Worm (Caenorhabditis elegans): Measurements from ENCODE around the gene cpt-5.

DNA sequence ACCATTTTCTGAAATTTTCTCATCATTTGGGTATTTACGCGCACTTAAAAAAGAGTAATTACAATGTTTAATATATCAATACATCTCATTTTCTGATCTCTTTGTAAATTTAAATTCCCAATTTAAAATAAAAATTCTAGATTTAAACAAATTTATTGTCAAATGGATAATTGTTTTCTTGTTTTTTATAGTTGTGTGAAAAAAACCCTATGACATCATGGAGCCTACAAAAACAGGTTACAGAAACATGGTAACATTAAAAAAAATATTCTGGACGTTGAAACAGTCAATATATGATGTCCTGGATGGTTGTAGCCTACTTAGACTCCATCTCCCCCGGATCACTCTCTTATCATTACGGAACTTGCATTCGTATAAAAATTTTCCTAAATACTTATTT, 16.5 kb downstream of the cpt-5 start, which contains the start of gene spp-12:
- TF ChIP-seq W03F9.2 (tag; optimal IDR thresholded peaks at IDR 0.05) (no peak), him-1 (tag; optimal IDR thresholded peaks at IDR 0.05) (no peak), dao-5 (tag; optimal IDR thresholded peaks at IDR 0.05) (no peak)

Measured in whole organism, L4/young adult.